Fruit fly (Drosophila melanogaster) whole organism, embryonic: ENCODE results near the gene CG7724.
A peak's percentile ranks its signal among the peaks of the same experiment; 100 is the strongest.

ENCODE experiments used
- ATbp ChIP-seq: fragments of 200-800 bp; sonication (Bioruptor generic); optimal IDR thresholded peaks from 2 replicates; lab custom pipeline; 2017; ENCODE audit warnings: missing biosample characterization, mild to moderate bottlenecking, missing genetic modification characterization, missing genetic modification reagents
- Bgb ChIP-seq: fragments of 200-800 bp; sonication (Bioruptor generic); IDR thresholded peaks from 2 replicates; pipeline ENCODE4 v1.3.6; 2022; ENCODE audit warnings: missing biosample characterization, missing genetic modification characterization; ENCODE audit not compliant: partially characterized antibody
- CG10267 ChIP-seq: fragments of 200-800 bp; sonication (Bioruptor generic); optimal IDR thresholded peaks from 2 replicates; lab custom pipeline; 2018; ENCODE audit warnings: missing biosample characterization, mild to moderate bottlenecking, missing genetic modification characterization, moderate library complexity
- CG10366 ChIP-seq: fragments of 200-800 bp; sonication (Bioruptor generic); IDR thresholded peaks from 2 replicates; pipeline ENCODE4 v1.3.6; 2022; ENCODE audit warnings: missing biosample characterization, missing genetic modification characterization
- CG10979 ChIP-seq: fragments of 200-800 bp; sonication (Bioruptor generic); optimal IDR thresholded peaks from 2 replicates; lab custom pipeline; 2018; ENCODE audit warnings: missing biosample characterization, mild to moderate bottlenecking, missing genetic modification characterization, moderate library complexity
- CG12104 ChIP-seq: fragments of 200-800 bp; sonication (Bioruptor generic); optimal IDR thresholded peaks from 3 replicates; lab custom pipeline; 2016; ENCODE audit warnings: missing biosample characterization, missing genetic modification characterization
- CG12659 ChIP-seq: fragments of 200-800 bp; sonication (Bioruptor generic); optimal IDR thresholded peaks from 3 replicates; lab custom pipeline; 2017; ENCODE audit warnings: mild to moderate bottlenecking, missing biosample characterization, missing genetic modification reagents, missing genetic modification characterization
- CG17186 ChIP-seq: fragments of 200-800 bp; sonication (Bioruptor generic); optimal IDR thresholded peaks from 3 replicates; lab custom pipeline; 2017; ENCODE audit warnings: missing biosample characterization, missing genetic modification reagents, missing genetic modification characterization
- CG17361 ChIP-seq: fragments of 200-800 bp; sonication (Bioruptor generic); IDR thresholded peaks from 3 replicates; pipeline ENCODE4 v1.3.6; 2022; ENCODE audit warnings: missing biosample characterization, missing genetic modification characterization
- CG2116 ChIP-seq: fragments of 200-800 bp; sonication (Bioruptor generic); optimal IDR thresholded peaks from 3 replicates; lab custom pipeline; 2018; ENCODE audit warnings: missing biosample characterization, mild to moderate bottlenecking, missing genetic modification characterization
- CG31224 ChIP-seq: fragments of 200-800 bp; sonication (Bioruptor generic); IDR thresholded peaks from 2 replicates; pipeline ENCODE4 v1.3.6; 2022; ENCODE audit warnings: missing biosample characterization, missing genetic modification characterization
- CG3726 ChIP-seq: fragments of 200-800 bp; sonication (Bioruptor generic); IDR thresholded peaks from 3 replicates; pipeline ENCODE4, ENCODE4 v1.3.6; 2022; ENCODE audit warnings: missing biosample characterization, missing genetic modification characterization
- CG7839 ChIP-seq: fragments of 200-800 bp; sonication (Bioruptor generic); optimal IDR thresholded peaks from 3 replicates; lab custom pipeline; 2018; ENCODE audit warnings: missing biosample characterization, mild to moderate bottlenecking, missing genetic modification characterization, moderate library complexity
- CG7987 ChIP-seq: fragments of 200-800 bp; sonication (Bioruptor generic); optimal IDR thresholded peaks from 2 replicates; lab custom pipeline; 2018; ENCODE audit warnings: missing biosample characterization, mild to moderate bottlenecking, missing genetic modification characterization, moderate library complexity
- CoRest ChIP-seq: fragments of 200-800 bp; sonication (Bioruptor generic); optimal IDR thresholded peaks from 3 replicates; lab custom pipeline; 2018; ENCODE audit warnings: missing biosample characterization, mild to moderate bottlenecking, missing genetic modification characterization, moderate library complexity
- D19B ChIP-seq: fragments of 200-800 bp; sonication (Bioruptor generic); optimal IDR thresholded peaks from 2 replicates; lab custom pipeline; 2017; ENCODE audit warnings: missing biosample characterization, mild to moderate bottlenecking, missing genetic modification characterization
- Dref ChIP-seq: fragments of 200-800 bp; sonication (Bioruptor generic); IDR thresholded peaks from 2 replicates; pipeline ENCODE4 v1.3.6; 2022; ENCODE audit warnings: missing biosample characterization, missing genetic modification characterization
- Drgx ChIP-seq: fragments of 200-800 bp; sonication (Bioruptor generic); IDR thresholded peaks from 2 replicates; pipeline ENCODE4 v1.3.6; 2022; ENCODE audit warnings: missing biosample characterization, missing genetic modification characterization
- GATAe ChIP-seq: fragments of 200-800 bp; sonication (Bioruptor generic); conservative IDR thresholded peaks from 2 replicates; pipeline ENCODE4 v1.3.6; 2022; ENCODE audit warnings: missing biosample characterization, missing genetic modification characterization
- Gsc ChIP-seq: fragments of 200-800 bp; sonication (Bioruptor generic); IDR thresholded peaks from 2 replicates; pipeline ENCODE4 v1.3.6; 2022; ENCODE audit warnings: missing biosample characterization, missing genetic modification characterization
- HmgZ ChIP-seq: fragments of 200-800 bp; sonication (Bioruptor generic); optimal IDR thresholded peaks from 2 replicates; lab custom pipeline; 2018; ENCODE audit warnings: missing biosample characterization, mild to moderate bottlenecking, missing genetic modification characterization
- Lhr ChIP-seq: fragments of 200-800 bp; sonication (Bioruptor generic); optimal IDR thresholded peaks from 3 replicates; lab custom pipeline; 2017; ENCODE audit warnings: mild to moderate bottlenecking, missing biosample characterization, missing genetic modification reagents, missing genetic modification characterization
- Max ChIP-seq: fragments of 200-800 bp; sonication (Bioruptor generic); optimal IDR thresholded peaks from 2 replicates; lab custom pipeline; 2016; ENCODE audit warnings: missing biosample characterization, mild to moderate bottlenecking, missing genetic modification characterization
- Med ChIP-seq: fragments of 200-800 bp; sonication (Bioruptor generic); peaks from one replicate; lab custom pipeline; 2016; ENCODE audit warnings: missing biosample characterization, missing genetic modification characterization, mild to moderate bottlenecking, inconsistent platforms, moderate library complexity
- Myb ChIP-seq: fragments of 200-800 bp; sonication (Bioruptor generic); optimal IDR thresholded peaks from 2 replicates; lab custom pipeline; 2016; ENCODE audit warnings: missing biosample characterization, missing genetic modification characterization
- Pdp1 ChIP-seq, 2 experiments: fragments of 200-800 bp; sonication (Bioruptor generic); optimal IDR thresholded peaks; 3 replicates each; lab custom pipeline; 2016; ENCODE audit warnings: missing biosample characterization in 2 of 2, missing genetic modification characterization in 2 of 2, mild to moderate bottlenecking in 1 of 2, moderate library complexity in 1 of 2
- Sox100B ChIP-seq: fragments of 200-800 bp; sonication (Bioruptor generic); optimal IDR thresholded peaks from 3 replicates; lab custom pipeline; 2018; ENCODE audit warnings: missing biosample characterization, mild to moderate bottlenecking, missing genetic modification characterization
- Ssrp ChIP-seq: fragments of 200-800 bp; sonication (Bioruptor generic); optimal IDR thresholded peaks from 2 replicates; lab custom pipeline; 2018; ENCODE audit warnings: missing biosample characterization, mild to moderate bottlenecking, missing genetic modification characterization, moderate library complexity
- YL-1 ChIP-seq: fragments of 200-800 bp; sonication (Bioruptor generic); optimal IDR thresholded peaks from 3 replicates; lab custom pipeline; 2017; ENCODE audit warnings: missing biosample characterization, mild to moderate bottlenecking, missing genetic modification characterization
- az2 ChIP-seq: fragments of 200-800 bp; sonication (Bioruptor generic); optimal IDR thresholded peaks from 3 replicates; lab custom pipeline; 2016; ENCODE audit warnings: missing biosample characterization, missing genetic modification characterization
- bbx ChIP-seq: fragments of 200-800 bp; sonication (Bioruptor generic); IDR thresholded peaks from 2 replicates; pipeline ENCODE4 v1.3.6; 2022; ENCODE audit warnings: missing biosample characterization, missing genetic modification characterization; ENCODE audit not compliant: partially characterized antibody
- chif ChIP-seq, 2 experiments: fragments of 200-800 bp; sonication (Bioruptor generic); optimal IDR thresholded peaks; 3 replicates each; lab custom pipeline; 2016; ENCODE audit warnings: missing biosample characterization in 2 of 2, missing genetic modification characterization in 2 of 2
- chinmo ChIP-seq: fragments of 200-800 bp; sonication (Bioruptor generic); IDR thresholded peaks from 4 replicates; pipeline ENCODE4 v1.3.6; 2022; ENCODE audit warnings: missing biosample characterization, missing genetic modification characterization; ENCODE audit not compliant: partially characterized antibody
- chn ChIP-seq: fragments of 200-800 bp; sonication (Bioruptor generic); optimal IDR thresholded peaks from 2 replicates; lab custom pipeline; 2016; ENCODE audit warnings: missing biosample characterization, missing genetic modification characterization
- da ChIP-seq: fragments of 200-800 bp; sonication (Bioruptor generic); optimal IDR thresholded peaks from 2 replicates; lab custom pipeline; 2016; ENCODE audit warnings: missing biosample characterization, missing genetic modification characterization
- esg ChIP-seq: fragments of 200-800 bp; sonication (Bioruptor generic); conservative IDR thresholded peaks from 2 replicates; pipeline ENCODE4 v1.3.6; 2022; ENCODE audit warnings: missing biosample characterization, missing genetic modification characterization
- gcm ChIP-seq: fragments of 200-800 bp; sonication (Bioruptor generic); optimal IDR thresholded peaks from 2 replicates; lab custom pipeline; 2019; ENCODE audit warnings: missing biosample characterization, mild to moderate bottlenecking, missing genetic modification characterization, moderate library complexity
- knrl ChIP-seq: fragments of 200-800 bp; sonication (Bioruptor generic); IDR thresholded peaks from 3 replicates; pipeline ENCODE4 v1.3.6; 2022; ENCODE audit warnings: missing biosample characterization, missing genetic modification characterization; ENCODE audit not compliant: partially characterized antibody
- nmo ChIP-seq: fragments of 200-800 bp; sonication (Bioruptor generic); optimal IDR thresholded peaks from 2 replicates; lab custom pipeline; 2018; ENCODE audit warnings: missing biosample characterization, mild to moderate bottlenecking, missing genetic modification characterization, moderate library complexity
- pho ChIP-seq: fragments of 200-800 bp; sonication (Bioruptor generic); optimal IDR thresholded peaks from 2 replicates; lab custom pipeline; 2016; ENCODE audit warnings: missing biosample characterization, missing genetic modification characterization
- pzg ChIP-seq: fragments of 200-800 bp; sonication (Bioruptor generic); optimal IDR thresholded peaks from 3 replicates; lab custom pipeline; 2018; ENCODE audit warnings: missing biosample characterization, mild to moderate bottlenecking, missing genetic modification characterization, moderate library complexity
- repo ChIP-seq: fragments of 200-800 bp; sonication (Bioruptor generic); optimal IDR thresholded peaks from 2 replicates; lab custom pipeline; 2016; ENCODE audit warnings: missing biosample characterization, missing genetic modification characterization
- sens ChIP-seq: fragments of 200-800 bp; sonication (Bioruptor generic); peaks from one replicate; lab custom pipeline; 2016; ENCODE audit warnings: missing biosample characterization, missing genetic modification characterization
- sug ChIP-seq: fragments of 200-800 bp; optimal IDR thresholded peaks from 2 replicates; lab custom pipeline; 2019; ENCODE audit warnings: missing biosample characterization, mild to moderate bottlenecking, missing genetic modification characterization, moderate library complexity
- tll ChIP-seq, 2 experiments: fragments of 200-800 bp in 1 of 2; fragments of >200 bp in 1 of 2; sonication (Bioruptor generic) in 1 of 2; optimal IDR thresholded peaks; 2 replicates each; lab custom pipeline; 2017 to 2019; ENCODE audit warnings: missing biosample characterization in 2 of 2, missing genetic modification characterization in 2 of 2, mild to moderate bottlenecking in 1 of 2, moderate library complexity in 1 of 2
- unc-4 ChIP-seq: fragments of 200-800 bp; sonication (Bioruptor generic); IDR thresholded peaks from 2 replicates; pipeline ENCODE4 v1.3.6; 2022; ENCODE audit warnings: missing biosample characterization, missing genetic modification characterization; ENCODE audit not compliant: partially characterized antibody
- vnd ChIP-seq: fragments of 200-800 bp; sonication (Bioruptor generic); IDR thresholded peaks from 3 replicates; pipeline ENCODE4 v1.3.6; 2022; ENCODE audit warnings: missing biosample characterization, missing genetic modification characterization; ENCODE audit not compliant: partially characterized antibody
- z ChIP-seq: fragments of 200-800 bp; sonication (Bioruptor generic); IDR thresholded peaks from 3 replicates; pipeline ENCODE4 v1.3.6; 2022; ENCODE audit warnings: missing biosample characterization, missing genetic modification characterization

The CG7724 gene

dm6 chr3L:17042297-17042921, 13.0 kb upstream of the CG7724 start, which contains the start of the genes scaf6 and Papst2 (continued):
- TF ChIP-seq repo (GFP tag; lab: Kevin White, UChicago), result no peak
- TF ChIP-seq CG31224 (GFP tag; lab: Robert Waterston, UW), result no peak
- TF ChIP-seq CG12104 (GFP tag; lab: Kevin White, UChicago), result peak; percentile 10
- TF ChIP-seq bbx (GFP tag; lab: Robert Waterston, UW), result peak; percentile 48; the same call in 1 of the 2 replicates
- peak; percentile 60; the same call in 2 of the 3 replicates for TF ChIP-seq knrl (GFP tag; lab: Robert Waterston, UW)
- TF ChIP-seq GATAe (GFP tag; lab: Robert Waterston, UW), result 0 out of 2 replicates have a peak, but pooled peaks have one; percentile 24
- TF ChIP-seq Sox100B (GFP tag; lab: Kevin White, UChicago), result no peak
- TF ChIP-seq unc-4 (GFP tag; lab: Robert Waterston, UW), result 0 out of 2 replicates have a peak, but pooled peaks have one; percentile 25
- TF ChIP-seq chif (GFP tag; optimal IDR thresholded peaks at IDR 0.05; lab: Kevin White, UChicago), result peak in 1 of 2 experiments; percentile 5
- TF ChIP-seq Dref (GFP tag; lab: Robert Waterston, UW), result peak; percentile 39
- TF ChIP-seq CG7839 (tag; lab: Kevin White, UChicago), result no peak
- TF ChIP-seq nmo (GFP tag; lab: Kevin White, UChicago), result peak; percentile 65
- no peak for TF ChIP-seq da (GFP tag; lab: Kevin White, UChicago)
- peak; percentile 52; the same call in 1 of the 2 replicates for TF ChIP-seq Bgb (GFP tag; lab: Robert Waterston, UW)
- TF ChIP-seq CG7987 (GFP tag; lab: Kevin White, UChicago), result no peak
- TF ChIP-seq sug (tag; lab: Kevin White, UChicago), result peak; percentile 12
- peak; percentile 29 for TF ChIP-seq gcm (GFP tag; lab: Kevin White, UChicago)
- TF ChIP-seq Ssrp (tag; lab: Kevin White, UChicago), result no peak
- no peak for TF ChIP-seq chn (GFP tag; lab: Kevin White, UChicago)
- TF ChIP-seq CG10366 (GFP tag; lab: Robert Waterston, UW), result no peak
- TF ChIP-seq D19B (GFP tag; lab: Kevin White, UChicago), result no peak
- peak; percentile 68 for TF ChIP-seq Myb (GFP tag; lab: Kevin White, UChicago)
- TF ChIP-seq CG3726, result no peak
- TF ChIP-seq az2 (GFP tag; lab: Kevin White, UChicago), result no peak
- TF ChIP-seq pzg (GFP tag; lab: Kevin White, UChicago), result peak; percentile 80
- TF ChIP-seq CG17186 (GFP tag; lab: Kevin White, UChicago), result peak; percentile 35
- TF ChIP-seq esg (GFP tag; lab: Robert Waterston, UW), result no peak
- no peak for TF ChIP-seq Gsc (GFP tag; lab: Robert Waterston, UW)
- TF ChIP-seq Max (GFP tag; lab: Kevin White, UChicago), result no peak
- peak; percentile 74 for TF ChIP-seq sens (GFP tag; lab: Kevin White, UChicago)
- peak; percentile 22 for TF ChIP-seq CoRest (tag; lab: Kevin White, UChicago)
- no peak for TF ChIP-seq CG17361 (GFP tag; lab: Robert Waterston, UW)
- TF ChIP-seq chinmo, result no peak
- peak; percentile 67 for TF ChIP-seq Med (GFP tag; lab: Kevin White, UChicago)
- 0 out of 3 replicates have a peak, but pooled peaks have one; percentile 22 for TF ChIP-seq vnd (GFP tag; lab: Robert Waterston, UW)
- no peak for TF ChIP-seq Drgx (GFP tag; lab: Robert Waterston, UW)
- peak; percentile 85 for TF ChIP-seq YL-1 (GFP tag; lab: Kevin White, UChicago)
- TF ChIP-seq Lhr (GFP tag; lab: Kevin White, UChicago), result peak; percentile 65
- no peak for TF ChIP-seq ATbp
- peak in 1 of 2 experiments; percentile 24 for TF ChIP-seq tll (GFP tag; optimal IDR thresholded peaks at IDR 0.05; lab: Kevin White, UChicago)
- peak; percentile 19 for TF ChIP-seq CG10979
- no peak for TF ChIP-seq z
- peak; percentile 14 for TF ChIP-seq pho (GFP tag; lab: Kevin White, UChicago)
- peak; percentile 33 for TF ChIP-seq HmgZ
- peak; percentile 40 for TF ChIP-seq CG2116 (GFP tag; lab: Kevin White, UChicago)
- peak; percentile 59 for TF ChIP-seq CG10267 (tag; lab: Kevin White, UChicago)
- TF ChIP-seq CG12659, result peak; percentile 75
- peak; percentile 15 to 31 for TF ChIP-seq Pdp1 (GFP tag; optimal IDR thresholded peaks at IDR 0.05; lab: Kevin White, UChicago)
